Worm (Caenorhabditis elegans) whole organism, midembryonic: ENCODE results near the gene hpo-36.

ENCODE experiments used
- T22C8.4 ChIP-seq: fragments of 200-800 bp; sonication (Bioruptor generic); IDR thresholded peaks from 2 replicates; pipeline ENCODE4 v1.3.6; 2022; ENCODE audit warnings: missing genetic modification characterization, missing compliant biosample characterization
- cog-1 ChIP-seq: sonication (generic microtip); optimal IDR thresholded peaks from 2 replicates; lab custom pipeline; 2016; ENCODE audit warnings: missing genetic modification characterization, missing compliant biosample characterization
- flt-1 ChIP-seq: fragments of 200-800 bp; sonication (Bioruptor generic); IDR thresholded peaks from 2 replicates; pipeline ENCODE4 v1.3.6; 2022; ENCODE audit warnings: missing genetic modification characterization, missing compliant biosample characterization
- klf-2 ChIP-seq: fragments of 200-800 bp; sonication (Bioruptor generic); conservative IDR thresholded peaks from 2 replicates; pipeline ENCODE4 v1.3.6; 2022; ENCODE audit warnings: missing genetic modification reagents, missing genetic modification characterization, missing compliant biosample characterization
- med-1 ChIP-seq: sonication (generic microtip); optimal IDR thresholded peaks from 2 replicates; lab custom pipeline; 2017; ENCODE audit warnings: missing genetic modification characterization, mild to moderate bottlenecking, missing compliant biosample characterization, antibody characterized with exemption, missing genetic modification reagents; ENCODE audit not compliant: insufficient read depth
- ref-1 ChIP-seq: fragments of 200-800 bp; sonication (Bioruptor generic); conservative IDR thresholded peaks from 2 replicates; pipeline ENCODE4 v1.3.6; 2022; ENCODE audit warnings: missing genetic modification reagents, missing genetic modification characterization, missing compliant biosample characterization
- tab-1 ChIP-seq: fragments of 200-800 bp; sonication (Bioruptor generic); IDR thresholded peaks from 2 replicates; pipeline ENCODE4 v1.3.6; 2022; ENCODE audit warnings: missing genetic modification characterization, missing compliant biosample characterization
- ztf-23 ChIP-seq: fragments of 200-800 bp; sonication (Bioruptor generic); IDR thresholded peaks from 2 replicates; pipeline ENCODE4 v1.3.6; 2022; ENCODE audit warnings: missing genetic modification reagents, missing genetic modification characterization, missing compliant biosample characterization
- ztf-29 ChIP-seq: fragments of 200-800 bp; sonication (Bioruptor generic); IDR thresholded peaks from 2 replicates; pipeline ENCODE4 v1.3.6; 2022; ENCODE audit warnings: missing genetic modification reagents, missing genetic modification characterization, missing compliant biosample characterization

hpo-36 gene

ce11 chrV:3716279-3716887 lies 22.8 kb downstream of the hpo-36 start:
- TF ChIP-seq tab-1 (no peak), ztf-29 (GFP tag; lab: Robert Waterston, UW) (no peak), klf-2 (GFP tag; lab: Robert Waterston, UW) (no peak), ztf-23 (GFP tag; lab: Robert Waterston, UW) (no peak), cog-1 (no peak), flt-1 (no peak), med-1 (GFP tag; lab: Kevin White, UChicago) (no peak), ref-1 (GFP tag; lab: Robert Waterston, UW) (no peak), T22C8.4 (GFP tag; lab: Robert Waterston, UW) (no peak)

- TF ChIP-seq ref-1 (GFP tag; lab: Robert Waterston, UW) (no peak), tab-1 (0 out of 2 replicates have a peak, but pooled peaks have one; percentile 19)
Observed at ce11 chrV:3715488-3716019, 23.6 kb downstream of the hpo-36 start, which contains the start of gene nrsn-1. Gene nrsn-1 (minus strand): TSS chrV:3715969.

ce11 chrV:3714750-3715149 lies 24.5 kb downstream of the hpo-36 start:
- TF ChIP-seq flt-1 (no peak), med-1 (GFP tag; lab: Kevin White, UChicago) (no peak), tab-1 (no peak), klf-2 (GFP tag; lab: Robert Waterston, UW) (no peak), T22C8.4 (GFP tag; lab: Robert Waterston, UW) (no peak), ztf-29 (GFP tag; lab: Robert Waterston, UW) (no peak), ztf-23 (GFP tag; lab: Robert Waterston, UW) (no peak), cog-1 (no peak), ref-1 (GFP tag; lab: Robert Waterston, UW) (no peak)

ce11 chrV:3712955-3713354 lies 26.2 kb downstream of the hpo-36 start:
- TF ChIP-seq klf-2 (GFP tag; lab: Robert Waterston, UW) (no peak), tab-1 (no peak), flt-1 (no peak), cog-1 (no peak), med-1 (GFP tag; lab: Kevin White, UChicago) (no peak), T22C8.4 (GFP tag; lab: Robert Waterston, UW) (peak; percentile 79), ztf-23 (GFP tag; lab: Robert Waterston, UW) (no peak)

- TF ChIP-seq ref-1 (GFP tag; lab: Robert Waterston, UW) (no peak), flt-1 (no peak), cog-1 (no peak), klf-2 (GFP tag; lab: Robert Waterston, UW) (no peak), T22C8.4 (GFP tag; lab: Robert Waterston, UW) (no peak), ztf-29 (GFP tag; lab: Robert Waterston, UW) (no peak), ztf-23 (GFP tag; lab: Robert Waterston, UW) (no peak)
Observed at ce11 chrV:3712192-3712591, 27.0 kb downstream of the hpo-36 start.

- TF ChIP-seq ref-1 (GFP tag; lab: Robert Waterston, UW) (no peak), T22C8.4 (GFP tag; lab: Robert Waterston, UW) (no peak), med-1 (GFP tag; lab: Kevin White, UChicago) (no peak), flt-1 (no peak), tab-1 (no peak), cog-1 (no peak), klf-2 (GFP tag; lab: Robert Waterston, UW) (no peak), ztf-29 (GFP tag; lab: Robert Waterston, UW) (no peak), ztf-23 (GFP tag; lab: Robert Waterston, UW) (no peak)
Observed at ce11 chrV:3711544-3711943, 27.7 kb downstream of the hpo-36 start.

- TF ChIP-seq klf-2 (GFP tag; lab: Robert Waterston, UW) (no peak), med-1 (GFP tag; lab: Kevin White, UChicago) (no peak), flt-1 (no peak), tab-1 (no peak), T22C8.4 (GFP tag; lab: Robert Waterston, UW) (no peak), ztf-29 (GFP tag; lab: Robert Waterston, UW) (no peak), ref-1 (GFP tag; lab: Robert Waterston, UW) (no peak), ztf-23 (GFP tag; lab: Robert Waterston, UW) (no peak), cog-1 (no peak)
Observed at ce11 chrV:3706893-3707292, 32.3 kb downstream of the hpo-36 start.

ce11 chrV:3706167-3706566 lies 33.0 kb downstream of the hpo-36 start:
- no peak for TF ChIP-seq cog-1
- no peak for TF ChIP-seq T22C8.4 (GFP tag; lab: Robert Waterston, UW)
- no peak for TF ChIP-seq ztf-29 (GFP tag; lab: Robert Waterston, UW)
- no peak for TF ChIP-seq ztf-23 (GFP tag; lab: Robert Waterston, UW)
- no peak for TF ChIP-seq med-1 (GFP tag; lab: Kevin White, UChicago)
- TF ChIP-seq tab-1: no peak
- TF ChIP-seq klf-2 (GFP tag; lab: Robert Waterston, UW): no peak
- no peak for TF ChIP-seq ref-1 (GFP tag; lab: Robert Waterston, UW)
- TF ChIP-seq flt-1: no peak

ce11 chrV:3704688-3705087 lies 34.5 kb downstream of the hpo-36 start, which contains the start of gene lin-40:
Gene lin-40 (plus strand): TSS chrV:3704988.
- TF ChIP-seq T22C8.4 (GFP tag; lab: Robert Waterston, UW) (no peak), ztf-29 (GFP tag; lab: Robert Waterston, UW) (no peak), flt-1 (no peak), ztf-23 (GFP tag; lab: Robert Waterston, UW) (no peak), tab-1 (no peak), cog-1 (no peak), med-1 (GFP tag; lab: Kevin White, UChicago) (no peak), ref-1 (GFP tag; lab: Robert Waterston, UW) (no peak), klf-2 (GFP tag; lab: Robert Waterston, UW) (no peak)
